Worm (Caenorhabditis elegans) whole organism, L1 larva: ENCODE data around the gene EGAP1.1.

Experiments used
- C04F5.9 ChIP-seq: sonication (generic microtip); optimal IDR thresholded peaks from 2 replicates; lab custom pipeline; 2016; ENCODE audit warnings: missing genetic modification characterization, missing compliant biosample characterization
- C34B4.2 ChIP-seq: sonication (generic microtip); optimal IDR thresholded peaks from 2 replicates; lab custom pipeline; 2017; ENCODE audit warnings: mild to moderate bottlenecking, missing genetic modification characterization, missing compliant biosample characterization
- F16B12.6 ChIP-seq: fragments of 150-350 bp; optimal IDR thresholded peaks from 2 replicates; lab custom pipeline; 2014; ENCODE audit warnings: missing biosample characterization, missing genetic modification characterization
- aly-2 ChIP-seq: fragments of 150-350 bp; optimal IDR thresholded peaks from 2 replicates; lab custom pipeline; 2014; ENCODE audit warnings: missing biosample characterization, missing genetic modification characterization
- blmp-1 ChIP-seq: fragments of 150-350 bp; optimal IDR thresholded peaks from 2 replicates; lab custom pipeline; 2014; ENCODE audit warnings: missing biosample characterization, missing genetic modification characterization
- ceh-63 ChIP-seq: fragments of 200-800 bp; sonication (Bioruptor generic); optimal IDR thresholded peaks from 2 replicates; lab custom pipeline; 2018; ENCODE audit warnings: mild to moderate bottlenecking, missing genetic modification characterization, missing compliant biosample characterization
- ceh-82 ChIP-seq, 3 experiments: fragments of 150-350 bp in 1 of 3; sonication (generic microtip) in 2 of 3; optimal IDR thresholded peaks; 2 replicates each; lab custom pipeline; 2014 to 2017; ENCODE audit warnings: missing biosample characterization in 3 of 3, missing genetic modification characterization in 3 of 3
- ceh-88 ChIP-seq: fragments of 200-800 bp; sonication (Bioruptor generic); IDR thresholded peaks from 2 replicates; pipeline ENCODE4 v1.3.6; 2022; ENCODE audit warnings: missing genetic modification characterization, missing compliant biosample characterization
- dpl-1 ChIP-seq, 3 experiments: fragments of 150-350 bp in 2 of 3; sonication (generic microtip) in 1 of 3; optimal IDR thresholded peaks; 2 replicates each; lab custom pipeline; 2014 to 2017; ENCODE audit warnings: missing biosample characterization in 3 of 3, missing genetic modification characterization in 3 of 3, missing genetic modification reagents in 3 of 3
- dsc-1 ChIP-seq: sonication (generic microtip); optimal IDR thresholded peaks from 2 replicates; lab custom pipeline; 2016; ENCODE audit warnings: mild to moderate bottlenecking, missing genetic modification characterization, missing compliant biosample characterization
- efl-3 ChIP-seq: fragments of 200-800 bp; sonication (Bioruptor generic); optimal IDR thresholded peaks from 2 replicates; lab custom pipeline; 2018; ENCODE audit warnings: mild to moderate bottlenecking, missing genetic modification characterization, missing compliant biosample characterization
- egl-27 ChIP-seq, 2 experiments: fragments of 150-350 bp in 1 of 2; sonication (generic microtip); optimal IDR thresholded peaks; 3 replicates each; lab custom pipeline; 2017 to 2018; ENCODE audit warnings: missing biosample characterization in 2 of 2, missing genetic modification characterization in 2 of 2, missing genetic modification reagents in 2 of 2
- fkh-4 ChIP-seq: sonication (generic microtip); optimal IDR thresholded peaks from 2 replicates; lab custom pipeline; 2016; ENCODE audit warnings: missing compliant biosample characterization, missing genetic modification characterization, borderline replicate concordance
- grh-1 ChIP-seq: fragments of 200-800 bp; sonication (Bioruptor generic); IDR thresholded peaks from 2 replicates; pipeline ENCODE4 v1.3.6; 2022; ENCODE audit warnings: missing genetic modification reagents, missing genetic modification characterization, missing compliant biosample characterization
- hpl-2 ChIP-seq: fragments of 150-350 bp; optimal IDR thresholded peaks from 2 replicates; lab custom pipeline; 2014; ENCODE audit warnings: missing biosample characterization, missing genetic modification reagents, missing genetic modification characterization
- irx-1 ChIP-seq: sonication (generic microtip); optimal IDR thresholded peaks from 2 replicates; lab custom pipeline; 2016; ENCODE audit warnings: missing genetic modification characterization, missing compliant biosample characterization
- jun-1 ChIP-seq: fragments of 150-350 bp; optimal IDR thresholded peaks from 2 replicates; lab custom pipeline; 2014; ENCODE audit warnings: missing biosample characterization, missing genetic modification reagents, missing genetic modification characterization
- lin-13 ChIP-seq: fragments of 150-350 bp; optimal IDR thresholded peaks from 2 replicates; lab custom pipeline; 2014; ENCODE audit warnings: missing biosample characterization, missing genetic modification reagents, missing genetic modification characterization
- lin-14 ChIP-seq: fragments of 200-800 bp; sonication (Bioruptor generic); optimal IDR thresholded peaks from 2 replicates; lab custom pipeline; 2018; ENCODE audit warnings: mild to moderate bottlenecking, missing genetic modification characterization, moderate library complexity, missing compliant biosample characterization
- lin-15B ChIP-seq: fragments of 150-350 bp; sonication (generic microtip); optimal IDR thresholded peaks from 3 replicates; lab custom pipeline; 2014; ENCODE audit warnings: missing biosample characterization, missing genetic modification characterization
- mdl-1 ChIP-seq, 2 experiments: fragments of 150-350 bp; optimal IDR thresholded peaks; 2 replicates each; lab custom pipeline; 2014 to 2017; ENCODE audit warnings: missing biosample characterization in 2 of 2, missing genetic modification characterization in 2 of 2, inconsistent platforms in 1 of 2
- mep-1 ChIP-seq: fragments of 150-350 bp; optimal IDR thresholded peaks from 2 replicates; lab custom pipeline; 2014; ENCODE audit warnings: missing biosample characterization, missing genetic modification characterization
- nhr-11 ChIP-seq: fragments of 150-350 bp; optimal IDR thresholded peaks from 2 replicates; lab custom pipeline; 2014; ENCODE audit warnings: missing biosample characterization, missing genetic modification characterization
- nhr-19 ChIP-seq: fragments of 200-800 bp; sonication (Bioruptor generic); conservative IDR thresholded peaks from 2 replicates; pipeline ENCODE4 v1.3.6; 2022; ENCODE audit warnings: missing genetic modification characterization, missing compliant biosample characterization
- nhr-20 ChIP-seq: sonication (generic microtip); optimal IDR thresholded peaks from 2 replicates; lab custom pipeline; 2016; ENCODE audit warnings: mild to moderate bottlenecking, missing genetic modification characterization, missing compliant biosample characterization
- nhr-71 ChIP-seq: sonication (generic microtip); optimal IDR thresholded peaks from 2 replicates; lab custom pipeline; 2016; ENCODE audit warnings: mild to moderate bottlenecking, missing genetic modification characterization, moderate library complexity, missing compliant biosample characterization
- nhr-77 ChIP-seq: fragments of 150-350 bp; optimal IDR thresholded peaks from 2 replicates; lab custom pipeline; 2014; ENCODE audit warnings: missing biosample characterization, missing genetic modification characterization
- nhr-84 ChIP-seq: sonication (generic microtip); optimal IDR thresholded peaks from 2 replicates; lab custom pipeline; 2017; ENCODE audit warnings: missing biosample characterization, missing genetic modification characterization
- nhr-90 ChIP-seq: sonication (generic microtip); optimal IDR thresholded peaks from 2 replicates; lab custom pipeline; 2016; ENCODE audit warnings: mild to moderate bottlenecking, missing genetic modification characterization, missing compliant biosample characterization; ENCODE audit not compliant: poor library complexity
- rnt-1 ChIP-seq: sonication (generic microtip); optimal IDR thresholded peaks from 2 replicates; lab custom pipeline; 2016; ENCODE audit warnings: mild to moderate bottlenecking, missing genetic modification characterization, moderate library complexity, missing compliant biosample characterization
- snu-23 ChIP-seq: sonication (generic microtip); optimal IDR thresholded peaks from 2 replicates; lab custom pipeline; 2016; ENCODE audit warnings: missing genetic modification characterization, missing compliant biosample characterization
- sox-4 ChIP-seq: sonication (generic microtip); optimal IDR thresholded peaks from 2 replicates; lab custom pipeline; 2016; ENCODE audit warnings: missing genetic modification characterization, missing compliant biosample characterization
- sptf-1 ChIP-seq: fragments of 150-350 bp; optimal IDR thresholded peaks from 2 replicates; lab custom pipeline; 2014; ENCODE audit warnings: missing biosample characterization, missing genetic modification characterization
- swsn-7 ChIP-seq: sonication (generic microtip); optimal IDR thresholded peaks from 2 replicates; lab custom pipeline; 2016; ENCODE audit warnings: missing genetic modification characterization, missing compliant biosample characterization
- tbx-2 ChIP-seq: sonication (generic microtip); optimal IDR thresholded peaks from 2 replicates; lab custom pipeline; 2016; ENCODE audit warnings: missing genetic modification characterization, missing compliant biosample characterization
- unc-130 ChIP-seq: fragments of 150-350 bp; optimal IDR thresholded peaks from 2 replicates; lab custom pipeline; 2017; ENCODE audit warnings: missing biosample characterization, missing genetic modification characterization, inconsistent platforms
- unc-30 ChIP-seq: sonication (generic microtip); optimal IDR thresholded peaks from 2 replicates; lab custom pipeline; 2017; ENCODE audit warnings: missing biosample characterization, missing genetic modification characterization
- unc-62 ChIP-seq: fragments of 150-350 bp; optimal IDR thresholded peaks from 2 replicates; lab custom pipeline; 2014; ENCODE audit warnings: missing biosample characterization, missing genetic modification reagents, missing genetic modification characterization
- unc-86 ChIP-seq: sonication (generic microtip); optimal IDR thresholded peaks from 2 replicates; lab custom pipeline; 2016; ENCODE audit warnings: missing genetic modification characterization, missing compliant biosample characterization
- vab-15 ChIP-seq: sonication (generic microtip); optimal IDR thresholded peaks from 2 replicates; lab custom pipeline; 2017; ENCODE audit warnings: missing genotype, mild to moderate bottlenecking, missing genetic modification characterization, missing compliant biosample characterization
- xbp-1 ChIP-seq: sonication (generic microtip); optimal IDR thresholded peaks from 2 replicates; lab custom pipeline; 2016; ENCODE audit warnings: missing genetic modification characterization, missing compliant biosample characterization
- zip-4 ChIP-seq: fragments of 200-800 bp; sonication (Bioruptor generic); optimal IDR thresholded peaks from 2 replicates; lab custom pipeline; 2018; ENCODE audit warnings: mild to moderate bottlenecking, missing genetic modification characterization, moderate library complexity, missing compliant biosample characterization
- ztf-11 ChIP-seq, 2 experiments: sonication (generic microtip); optimal IDR thresholded peaks; 2 replicates each; lab custom pipeline; 2016 to 2017; ENCODE audit warnings: missing genetic modification characterization in 2 of 2, missing biosample characterization in 1 of 2, missing compliant biosample characterization in 1 of 2
- ztf-4 ChIP-seq: fragments of 150-350 bp; optimal IDR thresholded peaks from 2 replicates; lab custom pipeline; 2014; ENCODE audit warnings: missing biosample characterization, missing genetic modification characterization

EGAP1.1 gene

DNA sequence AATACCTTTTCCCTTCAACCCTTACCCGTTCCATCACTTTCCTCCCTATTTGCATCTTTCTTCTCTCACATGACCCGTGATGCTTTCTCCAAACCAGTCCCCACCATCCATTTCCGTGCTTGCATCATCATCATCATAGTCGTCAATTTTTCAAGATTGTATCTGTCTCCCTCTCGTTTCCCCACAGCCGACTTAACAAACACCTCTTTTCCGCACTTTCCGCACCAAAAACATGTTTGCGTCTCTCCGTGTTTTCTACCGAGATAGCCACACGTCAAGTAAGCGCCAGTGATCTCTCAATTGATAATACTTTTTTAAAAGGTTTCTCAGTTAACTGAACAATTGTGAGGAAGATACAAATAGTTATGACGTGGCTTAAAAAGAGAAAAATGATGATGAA is 993 bp upstream of the EGAP1.1 start (continued):
- peak; percentile 78 for TF ChIP-seq nhr-20 (tag; lab: Kevin White, UChicago)
- TF ChIP-seq vab-15 (tag; lab: Kevin White, UChicago): peak; percentile 17
- TF ChIP-seq egl-27 (tag; optimal IDR thresholded peaks at IDR 0.05; lab: Kevin White, UChicago): no peak
- TF ChIP-seq blmp-1 (tag; lab: Kevin White, UChicago): peak; percentile 99
- peak; percentile 13 for TF ChIP-seq swsn-7 (tag; lab: Kevin White, UChicago)
- TF ChIP-seq dpl-1 (GFP tag; optimal IDR thresholded peaks at IDR 0.05; lab: Kevin White, UChicago): peak in 2 of 3 experiments; percentile 19 to 30
- TF ChIP-seq ceh-63 (GFP tag; lab: Kevin White, UChicago): no peak
- peak; percentile 49 for TF ChIP-seq jun-1
- TF ChIP-seq C04F5.9 (tag; lab: Kevin White, UChicago): no peak
- peak; percentile 76 for TF ChIP-seq unc-130 (tag; lab: Kevin White, UChicago)
- TF ChIP-seq aly-2: no peak
- TF ChIP-seq nhr-71 (tag; lab: Kevin White, UChicago): peak; percentile 84
- TF ChIP-seq lin-13 (GFP tag; lab: Kevin White, UChicago): peak; percentile 45
- TF ChIP-seq nhr-84: no peak
- peak; percentile 75 for TF ChIP-seq snu-23 (GFP tag; lab: Kevin White, UChicago)
- TF ChIP-seq tbx-2 (tag; lab: Kevin White, UChicago): peak; percentile 56
- no peak for TF ChIP-seq unc-62 (GFP tag; lab: Kevin White, UChicago)
- no peak for TF ChIP-seq zip-4
- peak; percentile 62 for TF ChIP-seq ztf-4 (tag; lab: Kevin White, UChicago)
- no peak for TF ChIP-seq C34B4.2 (tag; lab: Kevin White, UChicago)
- peak; percentile 32 for TF ChIP-seq rnt-1
- no peak for TF ChIP-seq fkh-4 (tag; lab: Kevin White, UChicago)
- peak; percentile 42 for TF ChIP-seq dsc-1 (tag; lab: Kevin White, UChicago)
- no peak for TF ChIP-seq unc-86 (tag; lab: Kevin White, UChicago)
- no peak for TF ChIP-seq lin-15B (tag; lab: Kevin White, UChicago)
- peak; percentile 63 for TF ChIP-seq nhr-90
- peak; percentile 91 for TF ChIP-seq lin-14 (GFP tag; lab: Kevin White, UChicago)
- TF ChIP-seq xbp-1 (tag; lab: Kevin White, UChicago): peak; percentile 47
- no peak for TF ChIP-seq ceh-88 (GFP tag; lab: Robert Waterston, UW)
- TF ChIP-seq hpl-2 (GFP tag; lab: Kevin White, UChicago): no peak
- TF ChIP-seq nhr-77 (tag; lab: Kevin White, UChicago): no peak
- no peak for TF ChIP-seq sox-4 (tag; lab: Kevin White, UChicago)

DNA sequence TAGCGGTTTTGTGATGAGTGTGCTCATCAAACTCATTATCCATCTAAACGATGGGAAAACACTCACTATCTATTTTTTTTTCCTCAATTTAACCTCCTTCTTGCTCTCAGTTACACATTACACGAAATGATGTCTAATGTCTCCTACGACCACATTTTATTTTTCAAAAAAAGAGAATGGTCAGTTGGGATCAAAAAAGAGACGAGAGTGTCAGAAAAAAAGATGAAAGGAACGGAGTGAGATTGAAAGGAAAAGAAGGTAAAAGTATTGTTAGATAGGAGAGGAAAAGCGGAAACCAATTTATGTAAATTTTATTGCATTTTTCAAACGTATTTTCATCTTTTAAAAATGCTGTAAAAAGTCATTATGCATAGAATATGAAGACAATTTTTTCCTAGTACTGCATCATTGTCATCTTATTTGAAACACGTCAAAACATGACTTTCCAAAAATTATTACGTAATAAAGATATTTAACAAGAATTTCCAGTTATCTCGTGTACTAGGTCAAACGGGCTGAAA is 2.8 kb downstream of the EGAP1.1 start:
- no peak for TF ChIP-seq xbp-1 (tag; lab: Kevin White, UChicago)
- TF ChIP-seq lin-14 (GFP tag; lab: Kevin White, UChicago): peak; percentile 59
- TF ChIP-seq rnt-1: peak; percentile 7
- peak; percentile 84 for TF ChIP-seq blmp-1 (tag; lab: Kevin White, UChicago)

DNA sequence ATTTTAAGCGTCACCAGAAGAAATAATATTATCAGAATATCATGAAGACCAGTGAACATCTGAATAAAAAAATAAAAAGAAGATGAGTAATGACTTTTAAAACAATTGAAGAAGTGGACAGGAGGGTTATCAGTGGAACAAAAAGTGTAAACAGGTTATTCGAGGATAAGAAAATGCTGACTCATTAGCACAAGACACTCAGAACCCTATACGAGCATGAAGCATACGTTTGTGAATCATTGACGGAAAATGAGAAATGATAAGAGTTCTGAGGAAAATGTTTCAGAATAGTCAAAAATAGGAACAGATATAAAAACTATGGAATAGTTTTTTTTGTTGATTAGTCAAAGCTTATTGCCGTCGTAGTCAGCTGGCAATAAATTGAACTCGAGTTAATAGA is 4.2 kb downstream of the EGAP1.1 start, which contains the start of gene zmp-1:
TSS of gene zmp-1 (minus strand) at position 101 of the 400 bp plus-strand sequence.
- TF ChIP-seq mep-1 (tag; lab: Kevin White, UChicago) (no peak), grh-1 (GFP tag; lab: Robert Waterston, UW) (no peak), snu-23 (GFP tag; lab: Kevin White, UChicago) (no peak)

DNA sequence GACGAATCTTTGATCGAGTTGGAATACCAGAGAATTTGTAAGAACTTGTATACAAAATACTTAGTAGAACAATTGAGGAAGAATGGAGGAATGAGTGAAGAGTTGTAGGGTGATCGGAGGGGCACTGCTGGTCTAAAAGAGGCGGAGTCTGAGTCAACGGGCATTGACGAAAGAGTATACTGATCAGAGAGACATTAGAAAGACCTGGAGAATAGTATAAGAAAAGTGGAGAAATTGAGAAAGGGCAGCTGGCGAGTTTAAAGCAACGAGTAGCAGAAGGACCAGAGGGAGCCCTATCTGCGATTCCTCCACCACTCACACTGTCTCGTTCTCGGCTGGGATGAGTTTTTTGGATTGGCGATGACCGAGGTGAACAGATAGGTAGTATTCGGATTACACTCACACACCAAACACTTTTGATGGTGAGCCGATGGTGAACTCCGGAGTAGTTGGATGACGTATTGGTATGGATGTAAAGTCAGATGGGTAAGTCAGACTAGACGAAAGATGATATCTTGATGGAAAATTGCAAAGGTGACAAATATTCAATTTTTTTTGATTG is 5.5 kb downstream of the EGAP1.1 start, which contains the start of gene EGAP1.5:
TSS of gene EGAP1.5 (plus strand) at position 289 of the 562 bp plus-strand sequence.
- TF ChIP-seq ztf-11 (tag; optimal IDR thresholded peaks at IDR 0.05; lab: Kevin White, UChicago) (no peak), blmp-1 (tag; lab: Kevin White, UChicago) (no peak), efl-3 (GFP tag; lab: Kevin White, UChicago) (no peak), snu-23 (GFP tag; lab: Kevin White, UChicago) (peak; percentile 17), nhr-84 (no peak), zip-4 (no peak), dpl-1 (GFP tag; optimal IDR thresholded peaks at IDR 0.05; lab: Kevin White, UChicago) (no peak), mdl-1 (tag; optimal IDR thresholded peaks at IDR 0.05; lab: Kevin White, UChicago) (no peak), C04F5.9 (tag; lab: Kevin White, UChicago) (no peak), nhr-19 (GFP tag; lab: Robert Waterston, UW) (peak; percentile 17; the same call in 1 of the 2 replicates), nhr-11 (tag; lab: Kevin White, UChicago) (no peak), ceh-82 (tag; optimal IDR thresholded peaks at IDR 0.05; lab: Kevin White, UChicago) (no peak), F16B12.6 (tag; lab: Kevin White, UChicago) (no peak), ceh-63 (GFP tag; lab: Kevin White, UChicago) (no peak), irx-1 (tag; lab: Kevin White, UChicago) (no peak), xbp-1 (tag; lab: Kevin White, UChicago) (no peak), sptf-1 (tag; lab: Kevin White, UChicago) (no peak), C34B4.2 (tag; lab: Kevin White, UChicago) (no peak), fkh-4 (tag; lab: Kevin White, UChicago) (no peak), unc-30 (no peak), sox-4 (tag; lab: Kevin White, UChicago) (no peak), ceh-88 (GFP tag; lab: Robert Waterston, UW) (no peak)
